Fruit fly (Drosophila melanogaster) whole organism, embryonic: ENCODE measurements around the gene Iyd.

ENCODE experiments used
- CG11560 ChIP-seq: fragments of 200-800 bp; sonication (Bioruptor generic); IDR thresholded peaks from 3 replicates; pipeline ENCODE4 v1.3.6; 2022; ENCODE audit warnings: missing biosample characterization, missing genetic modification characterization
- CG31365 ChIP-seq: fragments of 200-800 bp; sonication (Bioruptor generic); optimal IDR thresholded peaks from 2 replicates; lab custom pipeline; 2018; ENCODE audit warnings: missing biosample characterization, mild to moderate bottlenecking, missing genetic modification characterization
- CG8281 ChIP-seq: fragments of 200-800 bp; sonication (Bioruptor generic); optimal IDR thresholded peaks from 2 replicates; lab custom pipeline; 2018; ENCODE audit warnings: missing biosample characterization, mild to moderate bottlenecking, missing genetic modification characterization, moderate library complexity
- Dbx ChIP-seq: fragments of 200-800 bp; sonication (Bioruptor generic); IDR thresholded peaks from 3 replicates; pipeline ENCODE4 v1.3.6; 2022; ENCODE audit warnings: missing biosample characterization, missing genetic modification characterization
- Deaf1 ChIP-seq: fragments of 200-800 bp; optimal IDR thresholded peaks from 3 replicates; lab custom pipeline; 2019; ENCODE audit warnings: missing biosample characterization, mild to moderate bottlenecking, missing genetic modification characterization, moderate library complexity
- Hr39 ChIP-seq: fragments of >200 bp; optimal IDR thresholded peaks from 2 replicates; lab custom pipeline; 2017
- Ravus ChIP-seq: fragments of 200-800 bp; sonication (Bioruptor generic); IDR thresholded peaks from 2 replicates; pipeline ENCODE4 v1.3.6; 2022; ENCODE audit warnings: missing biosample characterization, missing genetic modification characterization
- Side ChIP-seq: fragments of 200-800 bp; sonication (Bioruptor generic); optimal IDR thresholded peaks from 2 replicates; lab custom pipeline; 2016; ENCODE audit warnings: missing biosample characterization, missing genetic modification characterization
- chn ChIP-seq: fragments of 200-800 bp; sonication (Bioruptor generic); optimal IDR thresholded peaks from 2 replicates; lab custom pipeline; 2016; ENCODE audit warnings: missing biosample characterization, missing genetic modification characterization
- gsb ChIP-seq: fragments of 200-800 bp; sonication (Bioruptor generic); IDR thresholded peaks from 2 replicates; pipeline ENCODE4 v1.3.6; 2022; ENCODE audit warnings: missing biosample characterization, missing genetic modification characterization
- p53 ChIP-seq: fragments of 200-800 bp; sonication (Bioruptor generic); optimal IDR thresholded peaks from 2 replicates; lab custom pipeline; 2016; ENCODE audit warnings: missing biosample characterization, missing genetic modification characterization
- pho ChIP-seq: fragments of 200-800 bp; sonication (Bioruptor generic); optimal IDR thresholded peaks from 2 replicates; lab custom pipeline; 2016; ENCODE audit warnings: missing biosample characterization, missing genetic modification characterization
- schlank ChIP-seq: fragments of 200-800 bp; sonication (Bioruptor generic); optimal IDR thresholded peaks from 2 replicates; lab custom pipeline; 2018; ENCODE audit warnings: missing biosample characterization, mild to moderate bottlenecking, missing genetic modification characterization

- no peak for TF ChIP-seq p53 (GFP tag; lab: Kevin White, UChicago)
- no peak for TF ChIP-seq CG31365 (tag; lab: Kevin White, UChicago)
- no peak for TF ChIP-seq Deaf1 (tag; lab: Kevin White, UChicago)
- TF ChIP-seq schlank (tag; lab: Kevin White, UChicago): peak; percentile 33
- no peak for TF ChIP-seq gsb (GFP tag; lab: Robert Waterston, UW)
- no peak for TF ChIP-seq Ravus (GFP tag; lab: Robert Waterston, UW)
- TF ChIP-seq Dbx (GFP tag; lab: Robert Waterston, UW): peak; percentile 25; the same call in 1 of the 3 replicates
- TF ChIP-seq Side: no peak
- no peak for TF ChIP-seq chn (GFP tag; lab: Kevin White, UChicago)
- no peak for TF ChIP-seq CG11560 (tag; lab: Robert Waterston, UW)
- TF ChIP-seq Hr39: no peak
- TF ChIP-seq pho (GFP tag; lab: Kevin White, UChicago): no peak
- TF ChIP-seq CG8281 (tag; lab: Kevin White, UChicago): no peak
These were observed 11.4 kb upstream of the Iyd start, which contains the start of gene CG32073 for dm6 chr3L:11107432-11107831.
